Fruit fly (Drosophila melanogaster) whole organism, embryonic: Measurements from ENCODE around the gene wfs1.

ENCODE experiments used
- CG10543 ChIP-seq: fragments of 200-800 bp; sonication (Bioruptor generic); optimal IDR thresholded peaks from 3 replicates; lab custom pipeline; 2017; ENCODE audit warnings: missing biosample characterization, mild to moderate bottlenecking, missing genetic modification characterization, moderate library complexity
- CG12769 ChIP-seq: fragments of 200-800 bp; sonication (Bioruptor generic); optimal IDR thresholded peaks from 2 replicates; lab custom pipeline; 2019; ENCODE audit warnings: missing biosample characterization, mild to moderate bottlenecking, missing genetic modification characterization, moderate library complexity
- CG13775 ChIP-seq: fragments of 200-800 bp; sonication (Bioruptor generic); optimal IDR thresholded peaks from 3 replicates; lab custom pipeline; 2017; ENCODE audit warnings: missing biosample characterization, mild to moderate bottlenecking, missing genetic modification characterization
- CG13894 ChIP-seq: fragments of 200-800 bp; sonication (Bioruptor generic); optimal IDR thresholded peaks from 3 replicates; lab custom pipeline; 2018; ENCODE audit warnings: missing biosample characterization, mild to moderate bottlenecking, missing genetic modification characterization, moderate library complexity
- CG1647 ChIP-seq: fragments of 200-800 bp; sonication (Bioruptor generic); optimal IDR thresholded peaks from 3 replicates; lab custom pipeline; 2016; ENCODE audit warnings: missing biosample characterization, missing genetic modification characterization
- CG2199 ChIP-seq: fragments of 200-800 bp; sonication (Bioruptor generic); IDR thresholded peaks from 3 replicates; pipeline ENCODE4 v1.3.6; 2022; ENCODE audit warnings: missing biosample characterization, missing genetic modification characterization
- CG2889 ChIP-seq: fragments of 200-800 bp; sonication (Bioruptor generic); IDR thresholded peaks from 3 replicates; pipeline ENCODE4 v1.3.6; 2022; ENCODE audit warnings: missing biosample characterization, missing genetic modification characterization
- CG30431 ChIP-seq: fragments of 200-800 bp; sonication (Bioruptor generic); optimal IDR thresholded peaks from 2 replicates; lab custom pipeline; 2017; ENCODE audit warnings: missing biosample characterization, missing genetic modification characterization
- CG32767 ChIP-seq: fragments of 200-800 bp; sonication (Bioruptor generic); IDR thresholded peaks from 2 replicates; pipeline ENCODE4 v1.3.6; 2022; ENCODE audit warnings: missing biosample characterization, missing genetic modification characterization
- CG34376 ChIP-seq: fragments of 200-800 bp; sonication (Bioruptor generic); optimal IDR thresholded peaks from 2 replicates; lab custom pipeline; 2018; ENCODE audit warnings: missing biosample characterization, mild to moderate bottlenecking, missing genetic modification characterization
- CG3995 ChIP-seq: fragments of 200-800 bp; sonication (Bioruptor generic); optimal IDR thresholded peaks from 3 replicates; lab custom pipeline; 2016; ENCODE audit warnings: missing biosample characterization, missing genetic modification characterization
- CG6791 ChIP-seq: fragments of 200-800 bp; sonication (Bioruptor generic); IDR thresholded peaks from 3 replicates; pipeline ENCODE4 v1.3.6; 2022; ENCODE audit warnings: missing biosample characterization, missing genetic modification characterization; ENCODE audit not compliant: partially characterized antibody
- CG7271 ChIP-seq: fragments of 200-800 bp; sonication (Bioruptor generic); optimal IDR thresholded peaks from 2 replicates; lab custom pipeline; 2018; ENCODE audit warnings: missing biosample characterization, mild to moderate bottlenecking, missing genetic modification characterization, moderate library complexity
- CG8290 ChIP-seq, 3 experiments: fragments of 200-800 bp; sonication (Bioruptor generic); optimal IDR thresholded peaks; 2 replicates each; lab custom pipeline; 2016 to 2019; ENCODE audit warnings: missing biosample characterization in 3 of 3, missing genetic modification characterization in 3 of 3, mild to moderate bottlenecking in 2 of 3, moderate library complexity in 1 of 3
- CTCF ChIP-seq: fragments of 200-800 bp; sonication (Bioruptor generic); optimal IDR thresholded peaks from 2 replicates; lab custom pipeline; 2017; ENCODE audit warnings: missing biosample characterization, mild to moderate bottlenecking, missing genetic modification characterization, moderate library complexity
- D19B ChIP-seq: fragments of 200-800 bp; sonication (Bioruptor generic); optimal IDR thresholded peaks from 2 replicates; lab custom pipeline; 2017; ENCODE audit warnings: missing biosample characterization, mild to moderate bottlenecking, missing genetic modification characterization
- Dll ChIP-seq: fragments of 200-800 bp; sonication (Bioruptor generic); IDR thresholded peaks from 4 replicates; pipeline ENCODE4 v1.3.6; 2022; ENCODE audit warnings: missing biosample characterization, missing genetic modification characterization; ENCODE audit not compliant: partially characterized antibody
- Hr3 ChIP-seq: fragments of 200-800 bp; sonication (Bioruptor generic); optimal IDR thresholded peaks from 3 replicates; lab custom pipeline; 2016; ENCODE audit warnings: missing biosample characterization, missing genetic modification characterization
- Hr51 ChIP-seq, 2 experiments: fragments of 200-800 bp; sonication (Bioruptor generic); optimal IDR thresholded peaks; 2 replicates in 1 of 2; 3 replicates in 1 of 2; lab custom pipeline; 2016 to 2018; ENCODE audit warnings: missing biosample characterization in 2 of 2, missing genetic modification characterization in 2 of 2, mild to moderate bottlenecking in 1 of 2, moderate library complexity in 1 of 2
- Hr78 ChIP-seq, 2 experiments: fragments of 200-800 bp in 1 of 2; fragments of >200 bp in 1 of 2; sonication (Bioruptor generic) in 1 of 2; optimal IDR thresholded peaks; 2 replicates each; lab custom pipeline; 2017 to 2019; ENCODE audit warnings: missing biosample characterization in 2 of 2, missing genetic modification characterization in 2 of 2, mild to moderate bottlenecking in 1 of 2, moderate library complexity in 1 of 2
- Hsf ChIP-seq: fragments of 200-800 bp; sonication (Bioruptor generic); optimal IDR thresholded peaks from 3 replicates; lab custom pipeline; 2016; ENCODE audit warnings: missing biosample characterization, missing genetic modification characterization
- Med ChIP-seq: fragments of 200-800 bp; sonication (Bioruptor generic); peaks from one replicate; lab custom pipeline; 2016; ENCODE audit warnings: missing biosample characterization, missing genetic modification characterization, mild to moderate bottlenecking, inconsistent platforms, moderate library complexity
- Pdp1 ChIP-seq, 2 experiments: fragments of 200-800 bp; sonication (Bioruptor generic); optimal IDR thresholded peaks; 3 replicates each; lab custom pipeline; 2016; ENCODE audit warnings: missing biosample characterization in 2 of 2, missing genetic modification characterization in 2 of 2, mild to moderate bottlenecking in 1 of 2, moderate library complexity in 1 of 2
- Poxn ChIP-seq: fragments of 200-800 bp; sonication (Bioruptor generic); IDR thresholded peaks from 2 replicates; pipeline ENCODE4 v1.3.6; 2022; ENCODE audit warnings: missing biosample characterization, missing genetic modification characterization
- ap ChIP-seq: fragments of 200-800 bp; sonication (Bioruptor generic); IDR thresholded peaks from 2 replicates; pipeline ENCODE4 v1.3.6; 2022; ENCODE audit warnings: missing biosample characterization, missing genetic modification characterization
- ash1 ChIP-seq: fragments of 200-800 bp; sonication (Bioruptor generic); optimal IDR thresholded peaks from 2 replicates; lab custom pipeline; 2018; ENCODE audit warnings: missing biosample characterization, mild to moderate bottlenecking, missing genetic modification characterization
- cg ChIP-seq: fragments of 200-800 bp; sonication (Bioruptor generic); optimal IDR thresholded peaks from 3 replicates; lab custom pipeline; 2019; ENCODE audit warnings: missing biosample characterization, mild to moderate bottlenecking, missing genetic modification characterization, moderate library complexity
- chinmo ChIP-seq: fragments of 200-800 bp; sonication (Bioruptor generic); IDR thresholded peaks from 4 replicates; pipeline ENCODE4 v1.3.6; 2022; ENCODE audit warnings: missing biosample characterization, missing genetic modification characterization; ENCODE audit not compliant: partially characterized antibody
- dmrt11E ChIP-seq: fragments of 200-800 bp; sonication (Bioruptor generic); optimal IDR thresholded peaks from 3 replicates; lab custom pipeline; 2018; ENCODE audit warnings: missing biosample characterization, mild to moderate bottlenecking, missing genetic modification characterization, moderate library complexity
- exex ChIP-seq: fragments of 200-800 bp; sonication (Bioruptor generic); optimal IDR thresholded peaks from 4 replicates; lab custom pipeline; 2018; ENCODE audit warnings: missing biosample characterization, mild to moderate bottlenecking, missing genetic modification characterization, moderate library complexity
- fu2 ChIP-seq: fragments of 200-800 bp; sonication (Bioruptor generic); optimal IDR thresholded peaks from 2 replicates; lab custom pipeline; 2016; ENCODE audit warnings: missing biosample characterization, missing genetic modification characterization
- inv ChIP-seq: fragments of 200-800 bp; sonication (Bioruptor generic); IDR thresholded peaks from 2 replicates; pipeline ENCODE4 v1.3.6; 2022; ENCODE audit warnings: missing biosample characterization, missing genetic modification characterization; ENCODE audit not compliant: partially characterized antibody
- jing ChIP-seq: fragments of 200-800 bp; sonication (Bioruptor generic); optimal IDR thresholded peaks from 2 replicates; lab custom pipeline; 2018; ENCODE audit warnings: missing biosample characterization, mild to moderate bottlenecking, missing genetic modification characterization
- mirr ChIP-seq: fragments of 200-800 bp; sonication (Bioruptor generic); optimal IDR thresholded peaks from 3 replicates; lab custom pipeline; 2018; ENCODE audit warnings: missing biosample characterization, mild to moderate bottlenecking, missing genetic modification characterization
- org-1 ChIP-seq: fragments of 200-800 bp; sonication (Bioruptor generic); optimal IDR thresholded peaks from 2 replicates; lab custom pipeline; 2017; ENCODE audit warnings: missing biosample characterization, missing genetic modification characterization
- pita ChIP-seq: fragments of 200-800 bp; sonication (Bioruptor generic); optimal IDR thresholded peaks from 2 replicates; lab custom pipeline; 2017; ENCODE audit warnings: missing biosample characterization, mild to moderate bottlenecking, missing genetic modification characterization
- psq ChIP-seq: fragments of 200-800 bp; sonication (Bioruptor generic); optimal IDR thresholded peaks from 2 replicates; lab custom pipeline; 2017; ENCODE audit warnings: missing biosample characterization, missing genetic modification characterization
- salm ChIP-seq: fragments of 200-800 bp; sonication (Bioruptor generic); optimal IDR thresholded peaks from 2 replicates; lab custom pipeline; 2018; ENCODE audit warnings: missing biosample characterization, mild to moderate bottlenecking, missing genetic modification characterization
- sc ChIP-seq, 3 experiments: fragments of >200 bp in 2 of 3; fragments of 200-800 bp in 1 of 3; sonication (Bioruptor generic) in 1 of 3; optimal IDR thresholded peaks; 2 replicates in 2 of 3; 3 replicates in 1 of 3; lab custom pipeline; 2017; ENCODE audit warnings: mild to moderate bottlenecking in 1 of 3, missing biosample characterization in 1 of 3, missing genetic modification characterization in 1 of 3, missing genetic modification reagents in 1 of 3
- schlank ChIP-seq: fragments of 200-800 bp; sonication (Bioruptor generic); optimal IDR thresholded peaks from 2 replicates; lab custom pipeline; 2018; ENCODE audit warnings: missing biosample characterization, mild to moderate bottlenecking, missing genetic modification characterization
- sd ChIP-seq: fragments of 200-800 bp; sonication (Bioruptor generic); optimal IDR thresholded peaks from 3 replicates; lab custom pipeline; 2018; ENCODE audit warnings: missing biosample characterization, mild to moderate bottlenecking, missing genetic modification characterization, moderate library complexity
- slou ChIP-seq: fragments of 200-800 bp; sonication (Bioruptor generic); optimal IDR thresholded peaks from 3 replicates; lab custom pipeline; 2016; ENCODE audit warnings: missing biosample characterization, missing genetic modification characterization
- sug ChIP-seq: fragments of 200-800 bp; optimal IDR thresholded peaks from 2 replicates; lab custom pipeline; 2019; ENCODE audit warnings: missing biosample characterization, mild to moderate bottlenecking, missing genetic modification characterization, moderate library complexity
- tx ChIP-seq: fragments of 200-800 bp; sonication (Bioruptor generic); optimal IDR thresholded peaks from 2 replicates; lab custom pipeline; 2016; ENCODE audit warnings: missing biosample characterization, missing genetic modification characterization
- vvl ChIP-seq: fragments of 200-800 bp; sonication (Bioruptor generic); IDR thresholded peaks from 2 replicates; pipeline ENCODE4 v1.3.6; 2022; ENCODE audit warnings: missing biosample characterization, missing genetic modification characterization

The wfs1 gene

DNA sequence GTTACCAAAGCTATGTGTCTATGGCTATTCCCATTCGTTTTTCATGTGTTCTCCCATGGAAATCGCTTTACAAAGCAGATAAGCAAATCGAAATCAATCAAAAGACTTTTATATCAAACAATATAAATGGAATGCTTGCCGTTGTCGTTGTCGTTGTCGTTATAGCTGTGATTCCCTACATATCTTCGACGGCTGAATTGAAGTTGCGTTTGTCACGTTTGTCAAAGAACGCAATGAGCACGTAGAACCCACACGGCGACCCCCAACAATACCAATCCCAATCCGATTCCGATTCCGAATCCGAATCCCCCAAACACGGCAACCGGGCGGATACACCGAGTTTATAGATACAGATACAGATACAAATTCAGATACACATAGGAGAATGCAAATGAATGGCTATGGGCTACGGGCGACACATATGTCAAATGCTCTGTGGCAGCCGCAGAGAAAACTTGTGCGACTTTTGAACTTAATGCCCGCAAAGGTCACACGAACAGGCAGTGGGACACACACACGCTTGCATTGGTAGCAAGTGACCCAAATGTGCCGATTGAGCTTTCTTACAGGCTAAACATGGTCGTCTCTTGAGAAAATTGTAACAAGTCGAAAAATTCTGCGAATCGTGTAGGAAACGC lies 20.3 kb downstream of the wfs1 start:
- no peak for TF ChIP-seq CG6791 (GFP tag; lab: Robert Waterston, UW)
- TF ChIP-seq cg (GFP tag; lab: Kevin White, UChicago): peak; percentile 23
- TF ChIP-seq Dll (GFP tag; lab: Robert Waterston, UW): 0 out of 4 replicates have a peak, but pooled peaks have one; percentile 16
- TF ChIP-seq CG2199: 0 out of 3 replicates have a peak, but pooled peaks have one; percentile 12
- peak; percentile 93 for TF ChIP-seq CG13894 (tag; lab: Kevin White, UChicago)
- TF ChIP-seq D19B (GFP tag; lab: Kevin White, UChicago): no peak
- TF ChIP-seq chinmo (GFP tag; lab: Robert Waterston, UW): 0 out of 4 replicates have a peak, but pooled peaks have one; percentile 51
- TF ChIP-seq Hr78 (GFP tag; optimal IDR thresholded peaks at IDR 0.05; lab: Kevin White, UChicago): peak in 1 of 2 experiments; percentile 85

dm6 chr3R:22669121-22669520 lies 21.1 kb downstream of the wfs1 start:
- TF ChIP-seq CG3995 (GFP tag; lab: Kevin White, UChicago): peak; percentile 86
- peak; percentile 18 for TF ChIP-seq exex
- TF ChIP-seq Med (GFP tag; lab: Kevin White, UChicago): peak; percentile 44
- peak; percentile 36 for TF ChIP-seq CG12769 (tag; lab: Kevin White, UChicago)
- no peak for TF ChIP-seq CG8290 (GFP tag; optimal IDR thresholded peaks at IDR 0.05; lab: Kevin White, UChicago)
- peak in 1 of 2 experiments; percentile 15 for TF ChIP-seq CG8290 (tag; optimal IDR thresholded peaks at IDR 0.05; lab: Kevin White, UChicago)
- no peak for TF ChIP-seq CG13775 (GFP tag; lab: Kevin White, UChicago)
- TF ChIP-seq sd (tag; lab: Kevin White, UChicago): peak; percentile 4
- TF ChIP-seq CG34376 (GFP tag; lab: Kevin White, UChicago): peak; percentile 49
- peak; percentile 58 for TF ChIP-seq mirr (GFP tag; lab: Kevin White, UChicago)
- TF ChIP-seq CG10543: peak; percentile 1
- no peak for TF ChIP-seq ash1
- TF ChIP-seq sug (tag; lab: Kevin White, UChicago): peak; percentile 43
- TF ChIP-seq Pdp1 (GFP tag; optimal IDR thresholded peaks at IDR 0.05; lab: Kevin White, UChicago): peak in 1 of 2 experiments; percentile 27
- no peak for TF ChIP-seq org-1 (GFP tag; lab: Kevin White, UChicago)

- TF ChIP-seq Poxn (GFP tag; lab: Robert Waterston, UW) (no peak), dmrt11E (tag; lab: Kevin White, UChicago) (peak; percentile 31), vvl (peak; percentile 28; the same call in 1 of the 2 replicates), inv (no peak), tx (no peak), CG1647 (GFP tag; lab: Kevin White, UChicago) (no peak), sc (optimal IDR thresholded peaks at IDR 0.05; lab: Kevin White, UChicago) (no peak), sc (GFP tag; optimal IDR thresholded peaks at IDR 0.05; lab: Kevin White, UChicago) (peak; percentile 13), fu2 (GFP tag; lab: Kevin White, UChicago) (no peak), slou (GFP tag; lab: Kevin White, UChicago) (no peak), CG2889 (GFP tag; lab: Robert Waterston, UW) (0 out of 3 replicates have a peak, but pooled peaks have one; percentile 29), CTCF (GFP tag; lab: Kevin White, UChicago) (no peak), CG32767 (GFP tag; lab: Robert Waterston, UW) (0 out of 2 replicates have a peak, but pooled peaks have one; percentile 48), CG30431 (GFP tag; lab: Kevin White, UChicago) (no peak), sd (tag; lab: Kevin White, UChicago) (no peak), Hr51 (GFP tag; optimal IDR thresholded peaks at IDR 0.05; lab: Kevin White, UChicago) (peak in 1 of 2 experiments; percentile 48), ap (GFP tag; lab: Robert Waterston, UW) (peak; percentile 36; the same call in 1 of the 2 replicates), Hr3 (GFP tag; lab: Kevin White, UChicago) (peak; percentile 31), jing (GFP tag; lab: Kevin White, UChicago) (no peak), pita (GFP tag; lab: Kevin White, UChicago) (no peak), schlank (tag; lab: Kevin White, UChicago) (no peak), psq (GFP tag; lab: Kevin White, UChicago) (no peak), CG7271 (tag; lab: Kevin White, UChicago) (no peak), salm (tag; lab: Kevin White, UChicago) (no peak), Hsf (no peak)
Measured at dm6 chr3R:22668622-22669021, 21.6 kb downstream of the wfs1 start.
